Worm (Caenorhabditis elegans): Measurements from ENCODE around the gene obr-3.

DNA sequence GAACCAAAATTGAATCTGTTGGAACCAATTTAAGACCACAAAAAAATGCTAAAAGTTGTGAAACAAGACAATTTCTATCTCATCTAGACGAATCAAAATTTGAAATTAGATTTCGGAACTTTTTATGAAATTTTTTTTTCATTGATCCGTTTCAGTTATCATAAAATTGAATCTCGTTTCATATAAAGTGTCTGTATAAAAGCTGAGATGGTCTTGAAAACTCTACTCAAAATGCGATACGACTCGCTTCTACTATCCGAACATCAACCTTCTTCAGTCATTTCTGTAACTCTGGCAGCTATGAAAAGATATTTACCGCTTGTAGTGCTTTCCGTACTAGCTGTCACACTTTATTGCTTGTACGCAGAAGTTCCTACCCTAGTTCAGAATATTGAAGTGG lies 19.1 kb downstream of the obr-3 start, which contains the start of gene ZK1086.3:
- TF ChIP-seq elt-3 (tag; optimal IDR thresholded peaks at IDR 0.05) (no peak), ztf-4 (tag; optimal IDR thresholded peaks at IDR 0.05) (no peak), R02D3.7 (tag; optimal IDR thresholded peaks at IDR 0.05) (no peak), unc-39 (tag; optimal IDR thresholded peaks at IDR 0.05) (no peak), nhr-237 (tag; optimal IDR thresholded peaks at IDR 0.05) (no peak), ztf-11 (tag; optimal IDR thresholded peaks at IDR 0.05) (no peak), fos-1 (tag; optimal IDR thresholded peaks at IDR 0.05) (no peak), crh-2 (tag; optimal IDR thresholded peaks at IDR 0.05) (no peak), aly-2 (tag; optimal IDR thresholded peaks at IDR 0.05) (no peak), ama-1 (optimal IDR thresholded peaks at IDR 0.05) (no peak), lin-11 (tag; optimal IDR thresholded peaks at IDR 0.05) (no peak), elt-1 (tag; optimal IDR thresholded peaks at IDR 0.05) (no peak)
